Worm (Caenorhabditis elegans) whole organism, L1 larva: ENCODE data around the gene ZK686.6.

Experiments used
- ama-1 ChIP-seq: fragments of 150-350 bp; optimal IDR thresholded peaks from 2 replicates; lab custom pipeline; 2014
- skn-1 ChIP-seq: fragments of 150-350 bp; optimal IDR thresholded peaks from 2 replicates; lab custom pipeline; 2014; ENCODE audit warnings: missing biosample characterization, missing genetic modification characterization

DNA sequence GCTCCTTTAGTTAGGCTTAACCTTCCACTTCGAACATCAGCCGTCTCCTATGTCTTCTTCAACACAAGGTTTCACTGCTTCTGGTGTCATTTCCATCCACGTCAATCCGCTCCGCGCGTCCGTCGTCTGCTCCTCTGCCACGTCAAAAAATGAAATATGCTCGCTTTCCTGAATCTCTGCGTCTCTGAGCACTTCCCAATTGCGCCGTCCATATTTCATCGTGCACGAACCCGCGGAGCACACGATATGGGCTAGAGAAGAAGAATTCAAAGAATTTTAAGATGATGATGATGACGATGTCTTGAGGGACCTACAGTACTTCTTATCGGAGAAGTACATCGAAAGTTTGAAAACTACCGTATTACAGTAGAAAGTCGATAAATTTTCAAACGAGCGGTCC, 20.2 kb upstream of the ZK686.6 start:
- TF ChIP-seq skn-1 (no peak), ama-1 (lab: Kevin White, UChicago) (no peak)
